Worm (Caenorhabditis elegans) whole organism, L3 larva: ENCODE measurements around the gene ufd-3.

Experiments used
- R02D3.7 ChIP-seq: fragments of 150-350 bp; optimal IDR thresholded peaks from 2 replicates; lab custom pipeline; 2014; ENCODE audit warnings: missing biosample characterization, missing genetic modification characterization
- ZK546.5 ChIP-seq: sonication (generic microtip); optimal IDR thresholded peaks from 2 replicates; lab custom pipeline; 2017; ENCODE audit warnings: missing biosample characterization, missing genetic modification characterization
- aly-2 ChIP-seq: fragments of 150-350 bp; optimal IDR thresholded peaks from 2 replicates; lab custom pipeline; 2014; ENCODE audit warnings: missing biosample characterization, missing genetic modification characterization
- ceh-16 ChIP-seq: sonication (generic microtip); optimal IDR thresholded peaks from 2 replicates; lab custom pipeline; 2017; ENCODE audit warnings: missing biosample characterization, missing genetic modification characterization
- ceh-9 ChIP-seq: sonication (generic microtip); optimal IDR thresholded peaks from 2 replicates; lab custom pipeline; 2018; ENCODE audit warnings: missing biosample characterization, missing genetic modification characterization
- daf-12 ChIP-seq: fragments of 150-350 bp; optimal IDR thresholded peaks from 2 replicates; lab custom pipeline; 2014; ENCODE audit warnings: missing biosample characterization, missing genetic modification reagents, missing genetic modification characterization
- elt-1 ChIP-seq: fragments of 150-350 bp; optimal IDR thresholded peaks from 2 replicates; lab custom pipeline; 2014; ENCODE audit warnings: missing biosample characterization, missing genetic modification characterization
- elt-2 ChIP-seq: sonication (generic microtip); optimal IDR thresholded peaks from 2 replicates; lab custom pipeline; 2016; ENCODE audit warnings: missing genetic modification reagents, mild to moderate bottlenecking, missing genetic modification characterization, missing compliant biosample characterization
- fkh-10 ChIP-seq: sonication (generic microtip); optimal IDR thresholded peaks from 2 replicates; lab custom pipeline; 2017; ENCODE audit warnings: missing biosample characterization, missing genetic modification reagents, missing genetic modification characterization
- fkh-2 ChIP-seq: fragments of 150-350 bp; optimal IDR thresholded peaks from 2 replicates; lab custom pipeline; 2014; ENCODE audit warnings: missing biosample characterization, missing genetic modification reagents, missing genetic modification characterization
- fos-1 ChIP-seq: fragments of 150-350 bp; optimal IDR thresholded peaks from 2 replicates; lab custom pipeline; 2014; ENCODE audit warnings: missing biosample characterization, missing genetic modification characterization
- hmg-11 ChIP-seq: sonication (generic microtip); optimal IDR thresholded peaks from 2 replicates; lab custom pipeline; 2016; ENCODE audit warnings: missing genetic modification characterization, missing compliant biosample characterization
- lin-15B ChIP-seq: fragments of 150-350 bp; optimal IDR thresholded peaks from 2 replicates; lab custom pipeline; 2014; ENCODE audit warnings: missing biosample characterization, missing genetic modification characterization
- lin-39 ChIP-seq: fragments of 150-350 bp; optimal IDR thresholded peaks from 2 replicates; lab custom pipeline; 2018; ENCODE audit warnings: missing biosample characterization, missing genetic modification reagents, missing genetic modification characterization
- lsy-12 ChIP-seq: sonication (generic microtip); optimal IDR thresholded peaks from 2 replicates; lab custom pipeline; 2016; ENCODE audit warnings: mild to moderate bottlenecking, missing genetic modification characterization, missing compliant biosample characterization
- mdl-1 ChIP-seq: fragments of 150-350 bp; optimal IDR thresholded peaks from 2 replicates; lab custom pipeline; 2014; ENCODE audit warnings: missing biosample characterization, missing genetic modification characterization
- mml-1 ChIP-seq: fragments of 150-350 bp; sonication (generic microtip); optimal IDR thresholded peaks from 3 replicates; lab custom pipeline; 2014; ENCODE audit warnings: missing biosample characterization, missing genetic modification characterization
- nfya-1 ChIP-seq: sonication (generic microtip); optimal IDR thresholded peaks from 2 replicates; lab custom pipeline; 2017; ENCODE audit warnings: missing genetic modification characterization, mild to moderate bottlenecking, missing compliant biosample characterization, antibody characterized with exemption, moderate library complexity; ENCODE audit not compliant: insufficient read depth
- nhr-11 ChIP-seq: fragments of 150-350 bp; optimal IDR thresholded peaks from 2 replicates; lab custom pipeline; 2014; ENCODE audit warnings: missing biosample characterization, missing genetic modification characterization
- nhr-28 ChIP-seq: fragments of 150-350 bp; optimal IDR thresholded peaks from 2 replicates; lab custom pipeline; 2014; ENCODE audit warnings: missing biosample characterization, missing genetic modification characterization
- nhr-43 ChIP-seq: sonication (generic microtip); optimal IDR thresholded peaks from 2 replicates; lab custom pipeline; 2016; ENCODE audit warnings: mild to moderate bottlenecking, missing genetic modification characterization, missing compliant biosample characterization; ENCODE audit not compliant: poor library complexity, severe bottlenecking
- nhr-67 ChIP-seq: fragments of 150-350 bp; optimal IDR thresholded peaks from 2 replicates; lab custom pipeline; 2014; ENCODE audit warnings: missing biosample characterization, missing genetic modification characterization
- nhr-76 ChIP-seq: fragments of 150-350 bp; sonication (generic microtip); optimal IDR thresholded peaks from 5 replicates; lab custom pipeline; 2014; ENCODE audit warnings: missing biosample characterization, missing genetic modification characterization
- nhr-77 ChIP-seq: fragments of 150-350 bp; optimal IDR thresholded peaks from 2 replicates; lab custom pipeline; 2014; ENCODE audit warnings: missing biosample characterization, missing genetic modification characterization
- pha-4 ChIP-seq: fragments of 150-350 bp; optimal IDR thresholded peaks from 2 replicates; lab custom pipeline; 2014; ENCODE audit warnings: missing biosample characterization, missing genetic modification reagents, missing genetic modification characterization
- pqm-1 ChIP-seq: fragments of 150-350 bp; optimal IDR thresholded peaks from 2 replicates; lab custom pipeline; 2017; ENCODE audit warnings: missing biosample characterization, missing genetic modification characterization, inconsistent platforms
- sea-2 ChIP-seq: fragments of 150-350 bp; sonication (generic microtip); optimal IDR thresholded peaks from 4 replicates; lab custom pipeline; 2014; ENCODE audit warnings: missing biosample characterization, missing genetic modification reagents, missing genetic modification characterization
- skn-1 ChIP-seq: fragments of 150-350 bp; optimal IDR thresholded peaks from 2 replicates; lab custom pipeline; 2014; ENCODE audit warnings: missing biosample characterization, missing genetic modification characterization
- snpc-4 ChIP-seq: fragments of 150-350 bp; optimal IDR thresholded peaks from 2 replicates; lab custom pipeline; 2014; ENCODE audit warnings: missing biosample characterization, missing genetic modification characterization
- tbx-2 ChIP-seq: sonication (generic microtip); optimal IDR thresholded peaks from 2 replicates; lab custom pipeline; 2016; ENCODE audit warnings: mild to moderate bottlenecking, missing genetic modification characterization, missing compliant biosample characterization
- unc-39 ChIP-seq: sonication (generic microtip); optimal IDR thresholded peaks from 4 replicates; lab custom pipeline; 2017; ENCODE audit warnings: missing biosample characterization, missing genetic modification characterization
- unc-62 ChIP-seq: fragments of 150-350 bp; sonication (generic microtip); optimal IDR thresholded peaks from 4 replicates; lab custom pipeline; 2014; ENCODE audit warnings: missing biosample characterization, missing genetic modification reagents, missing genetic modification characterization
- ztf-11 ChIP-seq: fragments of 150-350 bp; optimal IDR thresholded peaks from 2 replicates; lab custom pipeline; 2014; ENCODE audit warnings: missing biosample characterization, missing genetic modification characterization
- ztf-4 ChIP-seq: fragments of 150-350 bp; optimal IDR thresholded peaks from 2 replicates; lab custom pipeline; 2014; ENCODE audit warnings: missing biosample characterization, missing genetic modification characterization

The ufd-3 gene

ce11 chrII:9914999-9915398 lies 25.6 kb upstream of the ufd-3 start, which contains the start of gene F26C11.3:
Gene F26C11.3, minus strand, starts transcription at chrII:9915099.
- TF ChIP-seq ceh-16 (tag; lab: Kevin White, UChicago): no peak
- no peak for TF ChIP-seq unc-39 (tag; lab: Kevin White, UChicago)
- TF ChIP-seq sea-2 (GFP tag; lab: Kevin White, UChicago): no peak
- no peak for TF ChIP-seq R02D3.7 (tag; lab: Kevin White, UChicago)
- TF ChIP-seq nfya-1: no peak
- no peak for TF ChIP-seq daf-12 (tag; lab: Kevin White, UChicago)
- TF ChIP-seq ztf-4: no peak
- TF ChIP-seq tbx-2 (tag; lab: Kevin White, UChicago): no peak
- TF ChIP-seq nhr-77: no peak
- TF ChIP-seq nhr-76 (tag; lab: Kevin White, UChicago): no peak
- TF ChIP-seq nhr-28 (tag; lab: Kevin White, UChicago): no peak
- no peak for TF ChIP-seq pha-4 (tag; lab: Kevin White, UChicago)

- TF ChIP-seq ztf-4 (no peak), nhr-43 (no peak), aly-2 (tag; lab: Kevin White, UChicago) (no peak), ZK546.5 (tag; lab: Kevin White, UChicago) (no peak), mdl-1 (tag; lab: Kevin White, UChicago) (no peak), nhr-11 (tag; lab: Kevin White, UChicago) (no peak), R02D3.7 (tag; lab: Kevin White, UChicago) (no peak), unc-62 (no peak), pqm-1 (tag; lab: Kevin White, UChicago) (no peak), fos-1 (tag; lab: Kevin White, UChicago) (no peak), elt-1 (tag; lab: Kevin White, UChicago) (no peak)
- TF ChIP-seq, all 47 proteins: peak for 0
Observed at ce11 chrII:9916177-9916576, 24.4 kb upstream of the ufd-3 start, which contains the start of gene F26C11.4. Gene F26C11.4, minus strand, starts transcription at chrII:9916277.

ce11 chrII:9917904-9918303 lies 22.6 kb upstream of the ufd-3 start, which contains the start of gene C05C10.8:
Gene C05C10.8, minus strand, starts transcription at chrII:9918004.
- TF ChIP-seq unc-62 (no peak), ceh-16 (tag; lab: Kevin White, UChicago) (no peak), nhr-28 (tag; lab: Kevin White, UChicago) (no peak), skn-1 (tag; lab: Kevin White, UChicago) (no peak), nhr-67 (tag; lab: Kevin White, UChicago) (no peak), lsy-12 (tag; lab: Kevin White, UChicago) (no peak), pha-4 (tag; lab: Kevin White, UChicago) (no peak), fkh-10 (GFP tag; lab: Kevin White, UChicago) (no peak), nhr-76 (tag; lab: Kevin White, UChicago) (no peak)

ce11 chrII:9920468-9920867 lies 20.1 kb upstream of the ufd-3 start, which contains the start of gene pho-10:
Gene pho-10, minus strand, starts transcription at chrII:9920568.
- TF ChIP-seq snpc-4 (no peak), ceh-16 (tag; lab: Kevin White, UChicago) (no peak), nhr-43 (no peak), pqm-1 (tag; lab: Kevin White, UChicago) (no peak), ceh-9 (tag; lab: Kevin White, UChicago) (no peak), hmg-11 (tag; lab: Kevin White, UChicago) (no peak), nhr-77 (no peak), ztf-11 (tag; lab: Kevin White, UChicago) (no peak), R02D3.7 (tag; lab: Kevin White, UChicago) (no peak), lin-15B (tag; lab: Kevin White, UChicago) (no peak), sea-2 (GFP tag; lab: Kevin White, UChicago) (no peak), nhr-28 (tag; lab: Kevin White, UChicago) (no peak), mml-1 (no peak), aly-2 (tag; lab: Kevin White, UChicago) (no peak), fkh-2 (tag; lab: Kevin White, UChicago) (no peak), ztf-4 (no peak), nhr-76 (tag; lab: Kevin White, UChicago) (no peak), lin-39 (no peak), elt-2 (tag; lab: Kevin White, UChicago) (no peak)
